Fruit fly (Drosophila melanogaster) whole organism, embryonic: Measurements from ENCODE around the gene CG14669.
A peak's percentile ranks its signal among the peaks of the same experiment; 100 is the strongest.

ENCODE experiments used
- Antp ChIP-seq: fragments of 200-800 bp; sonication (Bioruptor generic); optimal IDR thresholded peaks from 3 replicates; lab custom pipeline; 2016; ENCODE audit warnings: missing biosample characterization, missing genetic modification characterization
- Atf3 ChIP-seq: fragments of 200-800 bp; sonication (Bioruptor generic); optimal IDR thresholded peaks from 3 replicates; lab custom pipeline; 2016; ENCODE audit warnings: missing biosample characterization, missing genetic modification characterization
- B-H1 ChIP-seq: fragments of 200-800 bp; sonication (Bioruptor generic); IDR thresholded peaks from 3 replicates; pipeline ENCODE4 v1.3.6; 2022; ENCODE audit warnings: missing biosample characterization, missing genetic modification characterization
- Bgb ChIP-seq: fragments of 200-800 bp; sonication (Bioruptor generic); IDR thresholded peaks from 2 replicates; pipeline ENCODE4 v1.3.6; 2022; ENCODE audit warnings: missing biosample characterization, missing genetic modification characterization; ENCODE audit not compliant: partially characterized antibody
- CG10431 ChIP-seq: fragments of 200-800 bp; sonication (Bioruptor generic); optimal IDR thresholded peaks from 3 replicates; lab custom pipeline; 2018; ENCODE audit warnings: missing biosample characterization, mild to moderate bottlenecking, missing genetic modification characterization
- CG10543 ChIP-seq: fragments of 200-800 bp; sonication (Bioruptor generic); optimal IDR thresholded peaks from 3 replicates; lab custom pipeline; 2017; ENCODE audit warnings: missing biosample characterization, mild to moderate bottlenecking, missing genetic modification characterization, moderate library complexity
- CG10654 ChIP-seq: fragments of 200-800 bp; sonication (Bioruptor generic); optimal IDR thresholded peaks from 2 replicates; lab custom pipeline; 2016; ENCODE audit warnings: missing biosample characterization, missing genetic modification characterization
- CG12659 ChIP-seq: fragments of 200-800 bp; sonication (Bioruptor generic); optimal IDR thresholded peaks from 3 replicates; lab custom pipeline; 2017; ENCODE audit warnings: mild to moderate bottlenecking, missing biosample characterization, missing genetic modification reagents, missing genetic modification characterization
- CG13624 ChIP-seq: fragments of 200-800 bp; sonication (Bioruptor generic); optimal IDR thresholded peaks from 2 replicates; lab custom pipeline; 2016; ENCODE audit warnings: missing biosample characterization, missing genetic modification characterization
- CG14710 ChIP-seq: fragments of 200-800 bp; sonication (Bioruptor generic); optimal IDR thresholded peaks from 3 replicates; lab custom pipeline; 2019; ENCODE audit warnings: missing biosample characterization, mild to moderate bottlenecking, missing genetic modification characterization, moderate library complexity
- CG15601 ChIP-seq: fragments of 200-800 bp; sonication (Bioruptor generic); optimal IDR thresholded peaks from 3 replicates; lab custom pipeline; 2019; ENCODE audit warnings: missing biosample characterization, mild to moderate bottlenecking, missing genetic modification characterization, moderate library complexity
- CG16779 ChIP-seq: fragments of 200-800 bp; sonication (Bioruptor generic); IDR thresholded peaks from 2 replicates; pipeline ENCODE4 v1.3.6; 2022; ENCODE audit warnings: missing biosample characterization, missing genetic modification characterization
- CG17568 ChIP-seq: fragments of 200-800 bp; sonication (Bioruptor generic); optimal IDR thresholded peaks from 2 replicates; lab custom pipeline; 2018; ENCODE audit warnings: missing biosample characterization, mild to moderate bottlenecking, missing genetic modification characterization, moderate library complexity
- CG1792 ChIP-seq: fragments of 200-800 bp; sonication (Bioruptor generic); optimal IDR thresholded peaks from 2 replicates; lab custom pipeline; 2016; ENCODE audit warnings: missing biosample characterization, missing genetic modification characterization
- CG18011 ChIP-seq: fragments of 200-800 bp; sonication (Bioruptor generic); optimal IDR thresholded peaks from 2 replicates; lab custom pipeline; 2017; ENCODE audit warnings: missing biosample characterization, missing genetic modification characterization, mild to moderate bottlenecking, moderate library complexity, missing genotype
- CG2678 ChIP-seq: fragments of 200-800 bp; sonication (Bioruptor generic); optimal IDR thresholded peaks from 3 replicates; lab custom pipeline; 2019; ENCODE audit warnings: missing biosample characterization, mild to moderate bottlenecking, missing genetic modification characterization, moderate library complexity
- CG34422 ChIP-seq: fragments of 200-800 bp; sonication (Bioruptor generic); IDR thresholded peaks from 3 replicates; pipeline ENCODE4 v1.3.6; 2022; ENCODE audit warnings: missing biosample characterization, missing genetic modification characterization
- CG4730 ChIP-seq: fragments of 200-800 bp; sonication (Bioruptor generic); IDR thresholded peaks from 2 replicates; pipeline ENCODE4 v1.3.6; 2022; ENCODE audit warnings: missing biosample characterization, missing genetic modification characterization
- CG8290 ChIP-seq, 3 experiments: fragments of 200-800 bp; sonication (Bioruptor generic); optimal IDR thresholded peaks; 2 replicates each; lab custom pipeline; 2016 to 2019; ENCODE audit warnings: missing biosample characterization in 3 of 3, missing genetic modification characterization in 3 of 3, mild to moderate bottlenecking in 2 of 3, moderate library complexity in 1 of 3
- CTCF ChIP-seq: fragments of 200-800 bp; sonication (Bioruptor generic); optimal IDR thresholded peaks from 2 replicates; lab custom pipeline; 2017; ENCODE audit warnings: missing biosample characterization, mild to moderate bottlenecking, missing genetic modification characterization, moderate library complexity
- Dip2 ChIP-seq: fragments of 200-800 bp; sonication (Bioruptor generic); IDR thresholded peaks from 2 replicates; pipeline ENCODE4 v1.3.6; 2022; ENCODE audit warnings: missing biosample characterization, missing genetic modification characterization
- Fer3 ChIP-seq: fragments of 200-800 bp; sonication (Bioruptor generic); optimal IDR thresholded peaks from 2 replicates; lab custom pipeline; 2018; ENCODE audit warnings: missing biosample characterization, mild to moderate bottlenecking, missing genetic modification characterization, moderate library complexity
- H2.0 ChIP-seq: fragments of 200-800 bp; sonication (Bioruptor generic); IDR thresholded peaks from 2 replicates; pipeline ENCODE4 v1.3.6; 2022; ENCODE audit warnings: missing biosample characterization, missing genetic modification characterization
- Kr ChIP-seq: fragments of 200-800 bp; sonication (Bioruptor generic); optimal IDR thresholded peaks from 2 replicates; lab custom pipeline; 2017; ENCODE audit warnings: missing biosample characterization, mild to moderate bottlenecking, missing genetic modification characterization
- Lim3 ChIP-seq: fragments of 200-800 bp; sonication (Bioruptor generic); IDR thresholded peaks from 2 replicates; pipeline ENCODE4 v1.3.6; 2022; ENCODE audit warnings: missing biosample characterization, missing genetic modification characterization
- MBD-R2 ChIP-seq: fragments of 200-800 bp; sonication (Bioruptor generic); IDR thresholded peaks from 2 replicates; pipeline ENCODE4 v1.3.6; 2022; ENCODE audit warnings: missing biosample characterization, missing genetic modification characterization
- NFAT ChIP-seq: fragments of 200-800 bp; sonication (Bioruptor generic); IDR thresholded peaks from 2 replicates; pipeline ENCODE4 v1.3.6; 2022; ENCODE audit warnings: missing biosample characterization, missing genetic modification characterization
- Opbp ChIP-seq: fragments of 200-800 bp; sonication (Bioruptor generic); IDR thresholded peaks from 3 replicates; pipeline ENCODE4 v1.3.6; 2022; ENCODE audit warnings: missing biosample characterization, missing genetic modification characterization; ENCODE audit not compliant: partially characterized antibody
- PHDP ChIP-seq: fragments of 200-800 bp; sonication (Bioruptor generic); optimal IDR thresholded peaks from 3 replicates; lab custom pipeline; 2018; ENCODE audit warnings: missing biosample characterization, mild to moderate bottlenecking, missing genetic modification characterization, moderate library complexity
- Pdp1 ChIP-seq, 2 experiments: fragments of 200-800 bp; sonication (Bioruptor generic); optimal IDR thresholded peaks; 3 replicates each; lab custom pipeline; 2016; ENCODE audit warnings: missing biosample characterization in 2 of 2, missing genetic modification characterization in 2 of 2, mild to moderate bottlenecking in 1 of 2, moderate library complexity in 1 of 2
- Stat92E ChIP-seq, 3 experiments: fragments of >200 bp in 2 of 3; fragments of 200-800 bp in 1 of 3; sonication (Bioruptor generic) in 1 of 3; optimal IDR thresholded peaks; 2 replicates each; lab custom pipeline; 2017 to 2019; ENCODE audit warnings: missing biosample characterization in 3 of 3, missing genetic modification characterization in 3 of 3, mild to moderate bottlenecking in 1 of 3, moderate library complexity in 1 of 3
- ash1 ChIP-seq: fragments of 200-800 bp; sonication (Bioruptor generic); optimal IDR thresholded peaks from 2 replicates; lab custom pipeline; 2018; ENCODE audit warnings: missing biosample characterization, mild to moderate bottlenecking, missing genetic modification characterization
- bcd ChIP-seq: fragments of 200-800 bp; sonication (Bioruptor generic); optimal IDR thresholded peaks from 2 replicates; lab custom pipeline; 2017; ENCODE audit warnings: missing biosample characterization, mild to moderate bottlenecking, missing genetic modification characterization
- ci ChIP-seq: fragments of 200-800 bp; sonication (Bioruptor generic); IDR thresholded peaks from 3 replicates; pipeline ENCODE4 v1.3.6; 2022; ENCODE audit warnings: missing biosample characterization, missing genetic modification characterization
- dan ChIP-seq: fragments of 200-800 bp; sonication (Bioruptor generic); IDR thresholded peaks from 2 replicates; pipeline ENCODE4 v1.3.6; 2022; ENCODE audit warnings: missing biosample characterization, missing genetic modification characterization
- esg ChIP-seq: fragments of 200-800 bp; sonication (Bioruptor generic); conservative IDR thresholded peaks from 2 replicates; pipeline ENCODE4 v1.3.6; 2022; ENCODE audit warnings: missing biosample characterization, missing genetic modification characterization
- gce ChIP-seq: fragments of 200-800 bp; sonication (Bioruptor generic); IDR thresholded peaks from 3 replicates; pipeline ENCODE4 v1.3.6; 2022; ENCODE audit warnings: missing biosample characterization, missing genetic modification characterization
- ken ChIP-seq: fragments of 200-800 bp; sonication (Bioruptor generic); IDR thresholded peaks from 3 replicates; pipeline ENCODE4 v1.3.6; 2022; ENCODE audit warnings: missing biosample characterization, missing genetic modification characterization
- kni ChIP-seq: fragments of 200-800 bp; sonication (Bioruptor generic); optimal IDR thresholded peaks from 3 replicates; lab custom pipeline; 2017; ENCODE audit warnings: mild to moderate bottlenecking, missing biosample characterization, missing genetic modification reagents, missing genetic modification characterization
- onecut ChIP-seq: fragments of 200-800 bp; sonication (Bioruptor generic); IDR thresholded peaks from 2 replicates; pipeline ENCODE4 v1.3.6; 2022; ENCODE audit warnings: missing biosample characterization, missing genetic modification characterization
- org-1 ChIP-seq: fragments of 200-800 bp; sonication (Bioruptor generic); optimal IDR thresholded peaks from 2 replicates; lab custom pipeline; 2017; ENCODE audit warnings: missing biosample characterization, missing genetic modification characterization
- otp ChIP-seq: fragments of 200-800 bp; sonication (Bioruptor generic); IDR thresholded peaks from 3 replicates; pipeline ENCODE4, ENCODE4 v1.3.6; 2022; ENCODE audit warnings: missing biosample characterization, missing genetic modification characterization
- ranshi ChIP-seq: fragments of 200-800 bp; sonication (Bioruptor generic); IDR thresholded peaks from 2 replicates; pipeline ENCODE4 v1.3.6; 2022; ENCODE audit warnings: missing biosample characterization, missing genetic modification characterization
- ro ChIP-seq: fragments of 200-800 bp; sonication (Bioruptor generic); IDR thresholded peaks from 2 replicates; pipeline ENCODE4 v1.3.6; 2022; ENCODE audit warnings: missing biosample characterization, missing genetic modification characterization
- sd ChIP-seq: fragments of 200-800 bp; sonication (Bioruptor generic); optimal IDR thresholded peaks from 3 replicates; lab custom pipeline; 2018; ENCODE audit warnings: missing biosample characterization, mild to moderate bottlenecking, missing genetic modification characterization, moderate library complexity
- sug ChIP-seq: fragments of 200-800 bp; optimal IDR thresholded peaks from 2 replicates; lab custom pipeline; 2019; ENCODE audit warnings: missing biosample characterization, mild to moderate bottlenecking, missing genetic modification characterization, moderate library complexity
- tap ChIP-seq: fragments of 200-800 bp; optimal IDR thresholded peaks from 3 replicates; lab custom pipeline; 2019; ENCODE audit warnings: missing biosample characterization, mild to moderate bottlenecking, missing genetic modification characterization, moderate library complexity
- trem ChIP-seq: fragments of 200-800 bp; optimal IDR thresholded peaks from 3 replicates; lab custom pipeline; 2019; ENCODE audit warnings: missing biosample characterization, mild to moderate bottlenecking, missing genetic modification characterization, moderate library complexity
- unpg ChIP-seq: fragments of 200-800 bp; sonication (Bioruptor generic); optimal IDR thresholded peaks from 3 replicates; lab custom pipeline; 2018; ENCODE audit warnings: missing biosample characterization, mild to moderate bottlenecking, missing genetic modification characterization, moderate library complexity
- usp ChIP-seq: fragments of >200 bp; optimal IDR thresholded peaks from 2 replicates; lab custom pipeline; 2017; ENCODE audit warnings: missing biosample characterization, missing genetic modification characterization

The CG14669 gene

DNA sequence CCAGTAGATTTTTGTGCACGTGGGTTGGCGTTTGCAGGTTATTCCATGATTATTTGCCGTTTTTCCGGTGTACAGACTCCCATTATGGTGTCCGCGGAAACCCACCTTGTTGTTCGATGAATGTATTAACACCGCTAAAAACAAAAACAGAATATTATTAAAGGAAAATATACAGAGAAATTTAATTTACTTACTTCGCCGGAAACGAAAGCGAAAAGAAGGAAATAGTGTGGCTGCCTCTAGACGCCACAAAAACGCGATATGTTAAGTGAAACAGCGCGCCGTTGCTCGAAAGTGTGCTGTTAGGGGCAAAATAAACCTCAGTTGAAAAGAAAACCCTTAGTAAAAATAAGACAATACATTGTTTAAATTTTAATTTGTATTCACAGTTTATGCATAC is 52.5 kb downstream of the CG14669 start, which contains the start of gene RpL35A (continued):
- TF ChIP-seq Pdp1 (GFP tag; optimal IDR thresholded peaks at IDR 0.05; lab: Kevin White, UChicago) (peak in 1 of 2 experiments; percentile 67), PHDP (peak; percentile 79), unpg (GFP tag; lab: Kevin White, UChicago) (peak; percentile 80), CG18011 (peak; percentile 66), NFAT (GFP tag; lab: Robert Waterston, UW) (peak; percentile 58; the same call in 1 of the 2 replicates), Kr (peak; percentile 72), CG17568 (GFP tag; lab: Kevin White, UChicago) (no peak), dan (GFP tag; lab: Robert Waterston, UW) (no peak), sd (no peak), ro (GFP tag; lab: Robert Waterston, UW) (no peak), onecut (GFP tag; lab: Robert Waterston, UW) (peak; percentile 70), Bgb (no peak), esg (GFP tag; lab: Robert Waterston, UW) (no peak), CG10654 (GFP tag; lab: Kevin White, UChicago) (peak; percentile 48), B-H1 (GFP tag; lab: Robert Waterston, UW) (peak; percentile 18; the same call in 1 of the 3 replicates), MBD-R2 (peak; percentile 32; the same call in 1 of the 2 replicates), Stat92E (GFP tag; optimal IDR thresholded peaks at IDR 0.05; lab: Kevin White, UChicago) (peak in 1 of 3 experiments; percentile 49), otp (GFP tag; lab: Robert Waterston, UW) (peak; percentile 74; the same call in 1 of the 3 replicates), trem (tag; lab: Kevin White, UChicago) (peak; percentile 61), usp (GFP tag; lab: Kevin White, UChicago) (no peak), CG2678 (tag; lab: Kevin White, UChicago) (peak; percentile 63), sug (tag; lab: Kevin White, UChicago) (peak; percentile 60), CG10431 (peak; percentile 86), CG15601 (tag; lab: Kevin White, UChicago) (peak; percentile 75), gce (peak; percentile 80; the same call in 2 of the 3 replicates), CG16779 (GFP tag; lab: Robert Waterston, UW) (no peak), H2.0 (GFP tag; lab: Robert Waterston, UW) (peak; percentile 56), CG8290 (GFP tag; optimal IDR thresholded peaks at IDR 0.05; lab: Kevin White, UChicago) (peak; percentile 30), CG8290 (tag; optimal IDR thresholded peaks at IDR 0.05; lab: Kevin White, UChicago) (peak; percentile 54 to 69), ash1 (peak; percentile 71), tap (tag; lab: Kevin White, UChicago) (peak; percentile 63), CG13624 (peak; percentile 61), Dip2 (no peak), org-1 (GFP tag; lab: Kevin White, UChicago) (peak; percentile 54), CG4730 (GFP tag; lab: Robert Waterston, UW) (no peak), CG12659 (GFP tag; lab: Kevin White, UChicago) (peak; percentile 76), CG10543 (GFP tag; lab: Kevin White, UChicago) (peak; percentile 80), bcd (GFP tag; lab: Kevin White, UChicago) (peak; percentile 80), Atf3 (peak; percentile 10), Lim3 (no peak), CG34422 (GFP tag; lab: Robert Waterston, UW) (peak; percentile 61; the same call in 1 of the 3 replicates), Fer3 (tag; lab: Kevin White, UChicago) (peak; percentile 80), CG1792 (GFP tag; lab: Kevin White, UChicago) (peak; percentile 45), ranshi (no peak; the same call in 1 of the 2 replicates), Opbp (GFP tag; lab: Robert Waterston, UW) (peak; percentile 49; the same call in 2 of the 3 replicates), Antp (GFP tag; lab: Kevin White, UChicago) (no peak), CG14710 (tag; lab: Kevin White, UChicago) (peak; percentile 71), ken (GFP tag; lab: Robert Waterston, UW) (no peak), CTCF (GFP tag; lab: Kevin White, UChicago) (peak; percentile 57), kni (peak; percentile 74), ci (GFP tag; lab: Robert Waterston, UW) (peak; percentile 94)
